Worm (Caenorhabditis elegans) whole organism, L3 larva: ENCODE measurements around the gene ZK662.2.

Experiments
- fos-1 ChIP-seq: fragments of 150-350 bp; optimal IDR thresholded peaks from 2 replicates; lab custom pipeline; 2014; ENCODE audit warnings: missing biosample characterization, missing genetic modification characterization
- nhr-11 ChIP-seq: fragments of 150-350 bp; optimal IDR thresholded peaks from 2 replicates; lab custom pipeline; 2014; ENCODE audit warnings: missing biosample characterization, missing genetic modification characterization
- skn-1 ChIP-seq: fragments of 150-350 bp; optimal IDR thresholded peaks from 2 replicates; lab custom pipeline; 2014; ENCODE audit warnings: missing biosample characterization, missing genetic modification characterization

DNA sequence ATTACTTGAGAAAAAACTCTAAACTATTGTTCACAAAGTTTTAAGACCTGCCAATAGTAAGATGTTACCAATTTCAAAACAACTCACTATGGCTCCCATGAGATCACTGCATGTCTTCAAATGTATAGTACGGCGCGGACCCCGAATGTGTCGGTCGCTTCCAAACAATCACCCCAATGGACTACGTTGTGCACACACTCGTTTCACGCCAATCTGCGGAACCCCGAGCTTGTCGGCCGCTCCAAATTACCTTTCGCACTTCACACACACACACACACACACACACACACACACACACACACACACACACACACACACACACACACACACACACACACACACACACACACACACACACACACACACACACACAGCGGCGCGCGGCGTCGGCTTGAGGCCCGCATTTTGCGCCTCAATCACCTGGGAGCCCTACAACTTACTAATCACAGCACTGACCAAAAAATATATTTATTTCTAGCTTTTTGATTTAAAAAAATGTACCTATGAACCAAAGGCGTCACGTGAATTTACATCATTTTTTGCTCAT lies 28.4 kb upstream of the ZK662.2 start:
- TF ChIP-seq fos-1 (tag; lab: Kevin White, UChicago) (no peak), nhr-11 (no peak), skn-1 (tag; lab: Kevin White, UChicago) (no peak)
